Fruit fly (Drosophila melanogaster): Measurements from ENCODE around the gene mad2.

Gene mad2

DNA sequence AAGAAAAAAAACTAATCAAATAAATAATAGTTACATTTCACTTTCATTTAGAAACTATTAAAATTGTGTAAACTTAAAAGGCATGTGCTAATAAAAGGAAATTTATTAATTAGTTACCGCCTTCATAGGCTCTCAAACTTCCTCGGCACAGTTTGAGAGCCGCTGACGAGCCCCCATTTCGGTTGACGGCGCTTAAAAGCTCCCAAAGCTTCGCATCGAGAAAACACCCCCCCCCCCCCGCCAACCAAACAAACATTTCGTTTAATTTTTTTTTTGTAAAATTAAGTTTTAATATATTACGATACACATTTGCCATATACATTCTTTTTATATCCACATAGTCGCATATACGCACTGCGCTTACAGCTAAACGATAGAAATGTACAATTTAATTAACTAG, 15.6 kb downstream of the mad2 start:
- TF ChIP-seq Myc (optimal IDR thresholded peaks at IDR 0.05) (no peak), insv (optimal IDR thresholded peaks at IDR 0.05) (no peak), ttk (optimal IDR thresholded peaks at IDR 0.05) (no peak), h (optimal IDR thresholded peaks at IDR 0.05) (no peak), Sin3A (optimal IDR thresholded peaks at IDR 0.05) (no peak), psq (optimal IDR thresholded peaks at IDR 0.05) (no peak)

DNA sequence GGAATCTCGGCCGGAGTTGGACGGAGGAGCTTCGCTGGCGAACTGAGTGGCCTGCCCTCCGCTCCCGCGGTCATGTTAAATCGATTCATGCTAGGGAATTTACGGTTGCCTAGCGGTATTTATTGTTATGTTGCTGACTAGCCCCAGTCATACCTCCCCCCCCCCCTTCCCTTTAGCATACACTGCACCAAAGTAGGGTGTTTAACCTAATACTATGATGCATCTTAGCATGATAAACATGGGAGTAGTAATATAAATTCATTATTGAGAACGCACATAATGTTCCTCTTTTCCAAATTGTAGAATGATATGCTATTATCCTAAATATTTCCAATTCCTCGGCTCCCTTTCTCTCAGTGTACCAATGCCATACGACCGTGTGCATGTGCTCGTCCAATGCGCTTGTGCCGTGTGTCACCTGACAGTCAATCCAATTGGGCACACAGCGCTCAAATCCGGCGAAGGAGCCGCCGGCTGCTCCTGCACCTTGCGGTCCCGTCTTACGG, 16.3 kb downstream of the mad2 start, which contains the start of gene Tektin-C:
Tektin-C (minus strand) TSS at position 51 of the 506 bp plus-strand sequence.
- TF ChIP-seq Sin3A (optimal IDR thresholded peaks at IDR 0.05) (no peak), insv (optimal IDR thresholded peaks at IDR 0.05) (no peak), psq (optimal IDR thresholded peaks at IDR 0.05) (no peak), ttk (optimal IDR thresholded peaks at IDR 0.05) (no peak), Myc (optimal IDR thresholded peaks at IDR 0.05) (no peak), h (optimal IDR thresholded peaks at IDR 0.05) (no peak)

- no peak for TF ChIP-seq psq (optimal IDR thresholded peaks at IDR 0.05)
- no peak for TF ChIP-seq h (optimal IDR thresholded peaks at IDR 0.05)
- TF ChIP-seq Myc (optimal IDR thresholded peaks at IDR 0.05) = no peak
- no peak for TF ChIP-seq insv (optimal IDR thresholded peaks at IDR 0.05)
- TF ChIP-seq Sin3A (optimal IDR thresholded peaks at IDR 0.05) = no peak
- TF ChIP-seq ttk (optimal IDR thresholded peaks at IDR 0.05) = no peak
Measured at dm6 chr3L:5793967-5794366, 18.9 kb downstream of the mad2 start, which contains the start of gene Bre1. Gene Bre1, minus strand, starts transcription at chr3L:5794192.

- TF ChIP-seq ttk (optimal IDR thresholded peaks at IDR 0.05) (no peak), h (optimal IDR thresholded peaks at IDR 0.05) (no peak), psq (optimal IDR thresholded peaks at IDR 0.05) (no peak), insv (optimal IDR thresholded peaks at IDR 0.05) (no peak), Sin3A (optimal IDR thresholded peaks at IDR 0.05) (no peak), Myc (optimal IDR thresholded peaks at IDR 0.05) (no peak)
Measured at dm6 chr3L:5789663-5790062, 23.2 kb downstream of the mad2 start.

DNA sequence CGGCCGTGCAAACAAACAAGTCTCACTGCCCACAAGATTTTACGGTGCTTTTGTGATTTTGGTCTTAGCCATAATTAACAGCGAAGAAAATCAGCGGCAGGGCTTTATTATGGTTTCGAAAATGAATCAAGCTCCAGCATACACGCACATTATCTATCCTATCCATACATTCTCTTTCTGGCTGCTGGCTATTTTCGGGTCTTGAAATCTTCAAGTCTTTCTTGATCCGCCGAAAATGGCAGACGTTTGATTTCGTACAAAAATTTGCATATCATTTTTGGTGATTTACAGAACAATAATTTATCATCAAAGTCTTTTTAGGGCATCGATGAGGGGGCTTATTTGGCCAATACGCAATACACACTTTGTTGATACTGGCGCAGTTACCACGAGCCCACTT, 24.1 kb downstream of the mad2 start:
- no peak for TF ChIP-seq insv (optimal IDR thresholded peaks at IDR 0.05)
- TF ChIP-seq psq (optimal IDR thresholded peaks at IDR 0.05) = no peak
- TF ChIP-seq ttk (optimal IDR thresholded peaks at IDR 0.05) = no peak
- no peak for TF ChIP-seq Myc (optimal IDR thresholded peaks at IDR 0.05)
- TF ChIP-seq h (optimal IDR thresholded peaks at IDR 0.05) = no peak
- no peak for TF ChIP-seq Sin3A (optimal IDR thresholded peaks at IDR 0.05)

DNA sequence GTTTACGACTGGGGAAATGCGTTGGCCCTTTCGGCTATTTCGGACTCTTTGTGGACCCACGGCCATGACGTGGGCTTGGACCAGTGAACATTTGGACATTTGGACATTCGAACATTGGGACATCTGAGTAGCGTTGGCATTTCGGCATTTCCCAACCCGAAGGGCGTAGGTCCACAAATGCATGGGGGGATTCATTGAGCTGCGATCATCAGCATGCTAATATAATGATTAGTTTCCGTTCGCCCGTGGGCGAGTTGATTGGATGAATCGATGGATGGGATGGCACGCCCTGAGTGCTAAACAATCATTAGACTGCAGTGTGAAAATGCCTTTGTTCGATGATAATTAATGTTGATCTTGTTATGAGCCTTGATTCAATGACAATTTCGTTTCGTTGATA, 25.4 kb downstream of the mad2 start:
- TF ChIP-seq insv (optimal IDR thresholded peaks at IDR 0.05) (no peak), h (optimal IDR thresholded peaks at IDR 0.05) (no peak), psq (optimal IDR thresholded peaks at IDR 0.05) (no peak), Sin3A (optimal IDR thresholded peaks at IDR 0.05) (no peak), ttk (optimal IDR thresholded peaks at IDR 0.05) (no peak), Myc (optimal IDR thresholded peaks at IDR 0.05) (no peak)

dm6 chr3L:5786604-5787003, 26.3 kb downstream of the mad2 start, which contains the start of gene Cralbp:
Gene Cralbp, minus strand, starts transcription at chr3L:5786718.
- TF ChIP-seq insv (optimal IDR thresholded peaks at IDR 0.05) = no peak
- TF ChIP-seq Sin3A (optimal IDR thresholded peaks at IDR 0.05) = no peak
- no peak for TF ChIP-seq Myc (optimal IDR thresholded peaks at IDR 0.05)
- no peak for TF ChIP-seq h (optimal IDR thresholded peaks at IDR 0.05)
- no peak for TF ChIP-seq psq (optimal IDR thresholded peaks at IDR 0.05)
- TF ChIP-seq ttk (optimal IDR thresholded peaks at IDR 0.05) = no peak

DNA sequence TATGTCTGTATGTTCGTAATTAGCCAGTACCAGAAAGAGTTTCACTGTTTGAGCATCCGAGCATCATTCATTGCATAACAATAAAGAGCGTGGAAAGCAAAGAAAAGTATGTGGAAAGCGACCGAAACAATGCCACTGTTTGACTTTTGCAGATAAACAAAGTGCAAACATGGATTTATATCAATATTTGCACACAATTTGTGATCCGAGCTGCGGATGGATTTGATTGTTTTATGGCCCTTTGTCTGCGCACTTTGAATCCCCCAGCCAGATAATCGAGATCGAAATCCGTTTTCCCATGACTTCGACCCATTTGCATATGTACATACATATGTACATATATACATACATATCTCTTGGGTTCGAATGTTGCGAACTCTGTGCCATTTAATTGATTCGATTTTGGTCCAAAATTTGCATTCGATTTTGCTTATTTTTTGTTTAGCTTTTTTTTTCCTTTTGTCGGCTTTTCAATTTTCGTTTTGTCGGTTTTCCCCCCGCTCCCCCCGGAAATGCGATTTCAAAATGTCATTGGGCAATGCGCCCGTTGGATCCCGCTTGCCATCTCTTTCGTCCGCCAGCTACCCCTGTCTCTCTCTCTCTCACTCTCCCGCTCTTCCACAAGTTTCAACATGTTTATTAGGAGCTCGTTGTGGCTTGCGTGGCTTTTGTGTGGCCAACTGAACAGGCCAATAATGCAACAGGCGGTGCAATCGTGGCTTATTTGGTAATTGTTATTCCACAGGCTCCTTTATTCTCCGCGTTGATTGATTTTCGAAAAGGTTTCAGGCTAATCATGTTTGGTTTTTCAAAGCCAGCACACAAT, 27.4 kb downstream of the mad2 start:
- TF ChIP-seq ttk (optimal IDR thresholded peaks at IDR 0.05) (no peak), insv (optimal IDR thresholded peaks at IDR 0.05) (no peak), Sin3A (optimal IDR thresholded peaks at IDR 0.05) (no peak), h (optimal IDR thresholded peaks at IDR 0.05) (no peak), psq (optimal IDR thresholded peaks at IDR 0.05) (no peak), Myc (optimal IDR thresholded peaks at IDR 0.05) (no peak)

- TF ChIP-seq ttk (optimal IDR thresholded peaks at IDR 0.05) (no peak), psq (optimal IDR thresholded peaks at IDR 0.05) (no peak), Sin3A (optimal IDR thresholded peaks at IDR 0.05) (no peak), h (optimal IDR thresholded peaks at IDR 0.05) (no peak), insv (optimal IDR thresholded peaks at IDR 0.05) (no peak), Myc (optimal IDR thresholded peaks at IDR 0.05) (no peak)
Measured at dm6 chr3L:5779476-5780401, 33.2 kb downstream of the mad2 start, which contains the start of the genes Myt1, PGRP-LD and Pmi. Gene Myt1, minus strand, starts transcription at chr3L:5779591. Gene PGRP-LD, plus strand, starts transcription at chr3L:5780051. Gene Pmi, plus strand, starts transcription at chr3L:5780051.

- no peak for TF ChIP-seq psq (optimal IDR thresholded peaks at IDR 0.05)
- TF ChIP-seq insv (optimal IDR thresholded peaks at IDR 0.05) = no peak
- TF ChIP-seq ttk (optimal IDR thresholded peaks at IDR 0.05) = no peak
Measured at dm6 chr3L:5777114-5777513, 35.8 kb downstream of the mad2 start, which contains the start of gene vito. Gene vito, minus strand, starts transcription at chr3L:5777333.

- TF ChIP-seq psq (optimal IDR thresholded peaks at IDR 0.05) (no peak), h (optimal IDR thresholded peaks at IDR 0.05) (no peak), Sin3A (optimal IDR thresholded peaks at IDR 0.05) (no peak), ttk (optimal IDR thresholded peaks at IDR 0.05) (no peak), insv (optimal IDR thresholded peaks at IDR 0.05) (no peak), Myc (optimal IDR thresholded peaks at IDR 0.05) (no peak)
Measured at dm6 chr3L:5774782-5775181, 38.1 kb downstream of the mad2 start.

Measured in Kc167 (cell line).